Worm (Caenorhabditis elegans) whole organism, midembryonic: ENCODE data around the gene F10C1.3.
"Not testable (repeated sequence)": the region's sequence is repeated elsewhere in the genome, so short reads cannot be mapped to it uniquely, and the experiment has no call there.

Experiments
- T22C8.4 ChIP-seq: fragments of 200-800 bp; sonication (Bioruptor generic); IDR thresholded peaks from 2 replicates; pipeline ENCODE4 v1.3.6; 2022; ENCODE audit warnings: missing genetic modification characterization, missing compliant biosample characterization
- cog-1 ChIP-seq: sonication (generic microtip); optimal IDR thresholded peaks from 2 replicates; lab custom pipeline; 2016; ENCODE audit warnings: missing genetic modification characterization, missing compliant biosample characterization
- flt-1 ChIP-seq: fragments of 200-800 bp; sonication (Bioruptor generic); IDR thresholded peaks from 2 replicates; pipeline ENCODE4 v1.3.6; 2022; ENCODE audit warnings: missing genetic modification characterization, missing compliant biosample characterization
- klf-2 ChIP-seq: fragments of 200-800 bp; sonication (Bioruptor generic); conservative IDR thresholded peaks from 2 replicates; pipeline ENCODE4 v1.3.6; 2022; ENCODE audit warnings: missing genetic modification reagents, missing genetic modification characterization, missing compliant biosample characterization
- med-1 ChIP-seq: sonication (generic microtip); optimal IDR thresholded peaks from 2 replicates; lab custom pipeline; 2017; ENCODE audit warnings: missing genetic modification characterization, mild to moderate bottlenecking, missing compliant biosample characterization, antibody characterized with exemption, missing genetic modification reagents; ENCODE audit not compliant: insufficient read depth
- ref-1 ChIP-seq: fragments of 200-800 bp; sonication (Bioruptor generic); conservative IDR thresholded peaks from 2 replicates; pipeline ENCODE4 v1.3.6; 2022; ENCODE audit warnings: missing genetic modification reagents, missing genetic modification characterization, missing compliant biosample characterization
- tab-1 ChIP-seq: fragments of 200-800 bp; sonication (Bioruptor generic); IDR thresholded peaks from 2 replicates; pipeline ENCODE4 v1.3.6; 2022; ENCODE audit warnings: missing genetic modification characterization, missing compliant biosample characterization
- ztf-23 ChIP-seq: fragments of 200-800 bp; sonication (Bioruptor generic); IDR thresholded peaks from 2 replicates; pipeline ENCODE4 v1.3.6; 2022; ENCODE audit warnings: missing genetic modification reagents, missing genetic modification characterization, missing compliant biosample characterization
- ztf-29 ChIP-seq: fragments of 200-800 bp; sonication (Bioruptor generic); IDR thresholded peaks from 2 replicates; pipeline ENCODE4 v1.3.6; 2022; ENCODE audit warnings: missing genetic modification reagents, missing genetic modification characterization, missing compliant biosample characterization

Gene F10C1.3

ce11 chrII:5757656-5758055 is at the start of gene F10C1.3, which contains the start of gene F10C1.23:
TSS of gene F10C1.3 (minus strand) at chrII:5757756.
TSS of gene F10C1.23 (plus strand) at chrII:5758040.
- not testable (repeated sequence) for TF ChIP-seq flt-1, ref-1, ztf-23 (GFP tag; lab: Robert Waterston, UW)

DNA sequence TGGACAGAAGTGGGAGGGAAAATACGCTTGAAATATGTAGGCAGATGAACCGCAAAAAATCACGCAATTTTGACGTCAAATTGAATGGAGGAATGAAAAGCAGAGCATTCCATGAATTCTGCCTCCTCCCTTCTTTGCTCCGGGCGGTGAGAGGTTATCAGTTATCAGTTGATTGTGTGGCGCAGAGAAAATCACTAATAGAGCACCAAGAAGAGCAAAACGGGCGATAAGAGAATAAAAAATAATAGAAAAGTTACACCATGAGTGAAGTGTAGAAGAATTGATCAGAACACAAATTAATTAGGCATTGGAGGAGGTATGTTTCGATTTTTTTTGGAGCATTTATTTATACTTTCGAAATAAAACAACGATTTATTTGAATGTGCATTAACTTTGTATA is 49.0 kb upstream of the F10C1.3 start:
- TF ChIP-seq flt-1 (GFP tag; lab: Robert Waterston, UW) = no peak
- TF ChIP-seq ztf-23 (GFP tag; lab: Robert Waterston, UW) = no peak
- TF ChIP-seq tab-1 (GFP tag; lab: Robert Waterston, UW) = no peak
- no peak for TF ChIP-seq cog-1 (tag; lab: Kevin White, UChicago)
- TF ChIP-seq T22C8.4 (GFP tag; lab: Robert Waterston, UW) = no peak

ce11 chrII:5805303-5805702 is 47.7 kb upstream of the F10C1.3 start, which contains the start of gene K05F1.10:
TSS of gene K05F1.10 (minus strand) at chrII:5805473.
- TF ChIP-seq ztf-29 = no peak
- TF ChIP-seq klf-2 (GFP tag; lab: Robert Waterston, UW) = no peak
- TF ChIP-seq ztf-23 (GFP tag; lab: Robert Waterston, UW) = no peak
- TF ChIP-seq tab-1 (GFP tag; lab: Robert Waterston, UW) = no peak
- no peak for TF ChIP-seq T22C8.4 (GFP tag; lab: Robert Waterston, UW)
- no peak for TF ChIP-seq med-1 (GFP tag; lab: Kevin White, UChicago)
- TF ChIP-seq flt-1 (GFP tag; lab: Robert Waterston, UW) = no peak
- no peak for TF ChIP-seq ref-1 (GFP tag; lab: Robert Waterston, UW)

ce11 chrII:5804288-5804687 is 46.7 kb upstream of the F10C1.3 start:
- TF ChIP-seq med-1 (GFP tag; lab: Kevin White, UChicago) (no peak), ztf-23 (GFP tag; lab: Robert Waterston, UW) (no peak), cog-1 (tag; lab: Kevin White, UChicago) (no peak), ztf-29 (no peak), tab-1 (GFP tag; lab: Robert Waterston, UW) (no peak), ref-1 (GFP tag; lab: Robert Waterston, UW) (no peak), T22C8.4 (GFP tag; lab: Robert Waterston, UW) (no peak), flt-1 (GFP tag; lab: Robert Waterston, UW) (no peak), klf-2 (GFP tag; lab: Robert Waterston, UW) (no peak)

- TF ChIP-seq cog-1 (tag; lab: Kevin White, UChicago) (no peak), med-1 (GFP tag; lab: Kevin White, UChicago) (no peak), tab-1 (GFP tag; lab: Robert Waterston, UW) (no peak), T22C8.4 (GFP tag; lab: Robert Waterston, UW) (no peak), flt-1 (GFP tag; lab: Robert Waterston, UW) (no peak), ztf-29 (no peak), ref-1 (GFP tag; lab: Robert Waterston, UW) (no peak), klf-2 (GFP tag; lab: Robert Waterston, UW) (no peak), ztf-23 (GFP tag; lab: Robert Waterston, UW) (no peak)
These were observed 43.5 kb upstream of the F10C1.3 start, which contains the start of the genes K05F1.9 and K05F1.1 for ce11 chrII:5801075-5801474. TSS of gene K05F1.9 (minus strand) at chrII:5801175. TSS of gene K05F1.1 (plus strand) at chrII:5801382.

ce11 chrII:5799553-5799952 is 42.0 kb upstream of the F10C1.3 start, which contains the start of gene K05F1.8:
TSS of gene K05F1.8 (minus strand) at chrII:5799653.
- TF ChIP-seq klf-2 (GFP tag; lab: Robert Waterston, UW) = no peak
- no peak for TF ChIP-seq ref-1 (GFP tag; lab: Robert Waterston, UW)
- no peak for TF ChIP-seq flt-1 (GFP tag; lab: Robert Waterston, UW)

ce11 chrII:5797348-5797977 is 39.9 kb upstream of the F10C1.3 start, which contains the start of the genes msp-63 and msp-142:
TSS of gene msp-63 (minus strand) at chrII:5797448.
TSS of gene msp-142 (plus strand) at chrII:5797927.
- TF ChIP-seq tab-1 (GFP tag; lab: Robert Waterston, UW) (no peak), klf-2 (GFP tag; lab: Robert Waterston, UW) (no peak), ztf-29 (no peak), ztf-23 (GFP tag; lab: Robert Waterston, UW) (no peak), ref-1 (GFP tag; lab: Robert Waterston, UW) (no peak), T22C8.4 (GFP tag; lab: Robert Waterston, UW) (no peak), med-1 (GFP tag; lab: Kevin White, UChicago) (no peak), flt-1 (GFP tag; lab: Robert Waterston, UW) (no peak), cog-1 (tag; lab: Kevin White, UChicago) (no peak)

DNA sequence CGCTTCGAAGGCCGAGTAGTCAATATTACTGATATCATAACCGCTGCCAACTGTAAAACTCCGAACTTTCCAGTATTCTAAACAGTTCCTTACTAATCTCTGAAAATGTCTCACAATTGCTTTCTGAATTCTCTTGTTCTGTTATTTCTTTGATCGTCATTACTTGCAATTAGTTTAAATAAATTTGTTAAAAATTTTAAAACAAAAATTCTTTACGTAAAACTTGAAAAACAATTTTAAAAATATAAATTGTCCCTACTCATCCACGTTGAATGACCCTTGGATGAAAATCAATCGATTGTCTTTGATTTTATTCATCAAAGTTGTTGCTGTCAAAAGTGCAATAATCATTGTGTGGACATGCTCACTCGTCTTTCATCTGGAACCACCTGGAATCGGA is 36.6 kb upstream of the F10C1.3 start, which contains the start of gene acdh-8:
acdh-8 (plus strand) TSS at position 301 of the 400 bp plus-strand sequence.
- TF ChIP-seq ztf-29 = no peak
- TF ChIP-seq ref-1 (GFP tag; lab: Robert Waterston, UW) = no peak

DNA sequence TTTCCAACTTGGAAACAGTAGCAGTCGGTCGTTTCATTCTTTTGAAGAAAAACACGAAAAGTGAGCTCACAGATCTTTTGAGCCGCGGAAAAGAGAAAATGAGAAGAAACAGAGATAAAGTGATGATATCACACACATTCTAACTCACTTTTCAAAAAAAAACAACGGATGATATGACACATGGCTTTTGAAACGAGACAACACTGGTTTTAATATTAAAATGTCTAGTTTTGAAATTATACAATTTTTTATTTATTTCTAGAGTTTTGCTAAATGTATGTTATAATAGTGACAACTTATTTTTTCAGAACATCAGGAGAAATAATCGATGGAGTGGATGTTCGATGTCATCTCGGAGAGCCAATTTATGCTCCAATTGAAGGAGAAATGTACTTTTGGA is 34.9 kb upstream of the F10C1.3 start, which contains the start of gene K05F1.14:
K05F1.14 (minus strand) TSS at position 101 of the 400 bp plus-strand sequence.
- no peak for TF ChIP-seq med-1 (GFP tag; lab: Kevin White, UChicago)
- no peak for TF ChIP-seq tab-1 (GFP tag; lab: Robert Waterston, UW)
- no peak for TF ChIP-seq klf-2 (GFP tag; lab: Robert Waterston, UW)
- no peak for TF ChIP-seq T22C8.4 (GFP tag; lab: Robert Waterston, UW)
- no peak for TF ChIP-seq ref-1 (GFP tag; lab: Robert Waterston, UW)
- no peak for TF ChIP-seq cog-1 (tag; lab: Kevin White, UChicago)
- TF ChIP-seq ztf-23 (GFP tag; lab: Robert Waterston, UW) = no peak
- TF ChIP-seq flt-1 (GFP tag; lab: Robert Waterston, UW) = no peak
